Worm (Caenorhabditis elegans) whole organism, young adult: Measurements from ENCODE around the gene C55A6.1.

Experiments
- B0261.1 ChIP-seq: sonication (generic microtip); optimal IDR thresholded peaks from 2 replicates; lab custom pipeline; 2016; ENCODE audit warnings: mild to moderate bottlenecking, missing genetic modification characterization, moderate library complexity, missing compliant biosample characterization
- F10E7.11 ChIP-seq: sonication (generic microtip); optimal IDR thresholded peaks from 2 replicates; lab custom pipeline; 2017; ENCODE audit warnings: mild to moderate bottlenecking, missing genetic modification characterization, moderate library complexity, missing compliant biosample characterization
- F22D6.2 ChIP-seq: sonication (generic microtip); optimal IDR thresholded peaks from 2 replicates; lab custom pipeline; 2016; ENCODE audit warnings: mild to moderate bottlenecking, missing genetic modification characterization, missing compliant biosample characterization
- F39B2.1 ChIP-seq: fragments of 200-800 bp; sonication (Bioruptor generic); IDR thresholded peaks from 2 replicates; pipeline ENCODE4 v1.3.6; 2022; ENCODE audit warnings: missing genetic modification reagents, missing genetic modification characterization, missing compliant biosample characterization
- F57A8.1 ChIP-seq: fragments of 200-800 bp; sonication (Bioruptor generic); optimal IDR thresholded peaks from 2 replicates; lab custom pipeline; 2018; ENCODE audit warnings: mild to moderate bottlenecking, missing genetic modification characterization, moderate library complexity, missing compliant biosample characterization
- K12H6.12 ChIP-seq: fragments of 200-800 bp; sonication (Bioruptor generic); optimal IDR thresholded peaks from 2 replicates; lab custom pipeline; 2018; ENCODE audit warnings: mild to moderate bottlenecking, missing genetic modification characterization, missing compliant biosample characterization
- T07F8.4 ChIP-seq: sonication (generic microtip); optimal IDR thresholded peaks from 2 replicates; lab custom pipeline; 2016; ENCODE audit warnings: mild to moderate bottlenecking, missing genetic modification characterization, moderate library complexity, missing compliant biosample characterization
- ama-1 ChIP-seq, 3 experiments: fragments of 150-350 bp in 1 of 3; sonication (generic microtip) in 2 of 3; optimal IDR thresholded peaks; 2 replicates each; lab custom pipeline; 2014 to 2018; ENCODE audit warnings: missing biosample characterization in 2 of 3, missing genetic modification characterization in 2 of 3, missing genetic modification reagents in 2 of 3
- aptf-2 ChIP-seq: fragments of 200-800 bp; sonication (Bioruptor generic); conservative IDR thresholded peaks from 2 replicates; pipeline ENCODE4 v1.3.6; 2022; ENCODE audit warnings: missing genetic modification reagents, missing genetic modification characterization, missing compliant biosample characterization
- aptf-3 ChIP-seq: fragments of 200-800 bp; sonication (Bioruptor generic); IDR thresholded peaks from 2 replicates; pipeline ENCODE4 v1.3.6; 2022; ENCODE audit warnings: missing genetic modification characterization, missing compliant biosample characterization
- ccch-3 ChIP-seq: fragments of 200-800 bp; sonication (Bioruptor generic); optimal IDR thresholded peaks from 2 replicates; lab custom pipeline; 2018; ENCODE audit warnings: mild to moderate bottlenecking, missing genetic modification characterization, missing compliant biosample characterization
- cebp-1 ChIP-seq, 2 experiments: fragments of 200-800 bp in 1 of 2; sonication (Bioruptor generic) in 1 of 2; sonication (generic microtip) in 1 of 2; IDR thresholded peaks in 1 of 2; optimal IDR thresholded peaks in 1 of 2; 2 replicates each; pipeline versions ENCODE4 v1.3.6 to Lab custom; 2017 to 2022; ENCODE audit warnings: missing compliant biosample characterization in 2 of 2, missing genetic modification characterization in 2 of 2, mild to moderate bottlenecking in 1 of 2, missing genetic modification reagents in 1 of 2, moderate library complexity in 1 of 2
- cebp-2 ChIP-seq: fragments of 200-800 bp; sonication (Bioruptor generic); IDR thresholded peaks from 2 replicates; pipeline ENCODE4 v1.3.6; 2022; ENCODE audit warnings: missing genetic modification characterization, missing compliant biosample characterization
- ceh-27 ChIP-seq: fragments of 200-800 bp; sonication (Bioruptor generic); optimal IDR thresholded peaks from 2 replicates; lab custom pipeline; 2018; ENCODE audit warnings: mild to moderate bottlenecking, missing genetic modification characterization, moderate library complexity, missing compliant biosample characterization
- ceh-79 ChIP-seq: sonication (generic microtip); optimal IDR thresholded peaks from 2 replicates; lab custom pipeline; 2017; ENCODE audit warnings: mild to moderate bottlenecking, missing genetic modification characterization, missing compliant biosample characterization
- dpl-1 ChIP-seq: fragments of 150-350 bp; optimal IDR thresholded peaks from 2 replicates; lab custom pipeline; 2014; ENCODE audit warnings: missing biosample characterization, missing genetic modification reagents, missing genetic modification characterization
- egl-44 ChIP-seq: fragments of 200-800 bp; sonication (Bioruptor generic); IDR thresholded peaks from 2 replicates; pipeline ENCODE4 v1.3.6; 2022; ENCODE audit warnings: missing genetic modification reagents, missing genetic modification characterization, missing compliant biosample characterization
- fkh-3 ChIP-seq: sonication (generic microtip); optimal IDR thresholded peaks from 2 replicates; lab custom pipeline; 2016; ENCODE audit warnings: mild to moderate bottlenecking, missing genetic modification characterization, missing compliant biosample characterization
- hlh-26 ChIP-seq: fragments of 200-800 bp; sonication (Bioruptor generic); conservative IDR thresholded peaks from 2 replicates; pipeline ENCODE4 v1.3.6; 2022; ENCODE audit warnings: missing genetic modification reagents, missing genetic modification characterization, missing compliant biosample characterization
- hmg-20 ChIP-seq: fragments of 200-800 bp; sonication (Bioruptor generic); IDR thresholded peaks from 2 replicates; pipeline ENCODE4 v1.3.6; 2022; ENCODE audit warnings: missing genetic modification reagents, missing genetic modification characterization, missing compliant biosample characterization
- lag-1 ChIP-seq: fragments of 200-800 bp; sonication (Bioruptor generic); IDR thresholded peaks from 2 replicates; pipeline ENCODE4 v1.3.6; 2022; ENCODE audit warnings: missing genetic modification reagents, missing genetic modification characterization, missing compliant biosample characterization
- lin-35 ChIP-seq, 3 experiments: fragments of 150-350 bp in 2 of 3; sonication (generic microtip) in 1 of 3; optimal IDR thresholded peaks; 2 replicates each; lab custom pipeline; 2014 to 2018; ENCODE audit warnings: missing biosample characterization in 3 of 3, missing genetic modification characterization in 3 of 3, missing genetic modification reagents in 3 of 3
- lin-40 ChIP-seq: sonication (generic microtip); optimal IDR thresholded peaks from 2 replicates; lab custom pipeline; 2016; ENCODE audit warnings: missing genetic modification characterization, mild to moderate bottlenecking, missing compliant biosample characterization, missing genotype, missing genetic modification reagents
- lsl-1 ChIP-seq: fragments of 200-800 bp; sonication (Bioruptor generic); optimal IDR thresholded peaks from 2 replicates; lab custom pipeline; 2018; ENCODE audit warnings: mild to moderate bottlenecking, missing genetic modification characterization, moderate library complexity, missing compliant biosample characterization
- mcd-1 ChIP-seq: fragments of 200-800 bp; sonication (Bioruptor generic); IDR thresholded peaks from 2 replicates; pipeline ENCODE4 v1.3.6; 2022; ENCODE audit warnings: missing genetic modification reagents, missing genetic modification characterization, missing compliant biosample characterization
- mel-28 ChIP-seq: sonication (generic microtip); optimal IDR thresholded peaks from 2 replicates; lab custom pipeline; 2016; ENCODE audit warnings: borderline replicate concordance, mild to moderate bottlenecking, missing genetic modification characterization, missing compliant biosample characterization
- nhr-120 ChIP-seq: fragments of 200-800 bp; sonication (Bioruptor generic); IDR thresholded peaks from 2 replicates; pipeline ENCODE4 v1.3.6; 2022; ENCODE audit warnings: missing genetic modification characterization, missing compliant biosample characterization
- rcor-1 ChIP-seq: fragments of 200-800 bp; sonication (Bioruptor generic); IDR thresholded peaks from 2 replicates; pipeline ENCODE4 v1.3.6; 2022; ENCODE audit warnings: missing genetic modification reagents, missing genetic modification characterization, missing compliant biosample characterization
- rec-8 ChIP-seq, 2 experiments: sonication (generic microtip); optimal IDR thresholded peaks; 2 replicates each; lab custom pipeline; 2016; ENCODE audit warnings: mild to moderate bottlenecking in 2 of 2, missing genetic modification characterization in 2 of 2, missing genetic modification reagents in 2 of 2, missing genotype in 2 of 2, missing biosample characterization in 1 of 2, missing compliant biosample characterization in 1 of 2, moderate library complexity in 1 of 2
- sdz-38 ChIP-seq: sonication (generic microtip); optimal IDR thresholded peaks from 2 replicates; lab custom pipeline; 2016; ENCODE audit warnings: missing genotype, missing genetic modification characterization, missing compliant biosample characterization
- snpc-1.3 ChIP-seq: sonication (generic microtip); optimal IDR thresholded peaks from 2 replicates; lab custom pipeline; 2017; ENCODE audit warnings: missing genetic modification characterization, mild to moderate bottlenecking, missing compliant biosample characterization, antibody characterized with exemption, moderate library complexity, missing genotype, missing genetic modification reagents; ENCODE audit not compliant: insufficient read depth
- snpc-4 ChIP-seq, 5 experiments: fragments of 150-350 bp in 1 of 5; sonication (generic microtip) in 4 of 5; optimal IDR thresholded peaks; 2 replicates each; lab custom pipeline; 2014 to 2018; ENCODE audit warnings: missing genetic modification characterization in 5 of 5, missing biosample characterization in 3 of 5, antibody characterized with exemption in 2 of 5, mild to moderate bottlenecking in 2 of 5, missing compliant biosample characterization in 2 of 5, missing genotype in 2 of 5, moderate library complexity in 2 of 5, missing genetic modification reagents in 1 of 5
- sptf-2 ChIP-seq: fragments of 200-800 bp; sonication (Bioruptor generic); optimal IDR thresholded peaks from 2 replicates; lab custom pipeline; 2018; ENCODE audit warnings: mild to moderate bottlenecking, missing genetic modification characterization, missing compliant biosample characterization
- tbx-9 ChIP-seq: sonication (generic microtip); optimal IDR thresholded peaks from 2 replicates; lab custom pipeline; 2016; ENCODE audit warnings: borderline replicate concordance, missing genetic modification characterization, inconsistent platforms, missing compliant biosample characterization
- tlf-1 ChIP-seq: fragments of 200-800 bp; sonication (Bioruptor generic); optimal IDR thresholded peaks from 2 replicates; lab custom pipeline; 2018; ENCODE audit warnings: mild to moderate bottlenecking, missing genetic modification characterization, missing compliant biosample characterization
- xnd-1 ChIP-seq: sonication (generic microtip); optimal IDR thresholded peaks from 2 replicates; lab custom pipeline; 2016; ENCODE audit warnings: missing genotype, missing genetic modification reagents, missing genetic modification characterization, missing compliant biosample characterization
- ztf-18 ChIP-seq: sonication (generic microtip); optimal IDR thresholded peaks from 2 replicates; lab custom pipeline; 2016; ENCODE audit warnings: missing genotype, mild to moderate bottlenecking, missing genetic modification characterization, missing compliant biosample characterization
- ztf-26 ChIP-seq: sonication (generic microtip); optimal IDR thresholded peaks from 2 replicates; lab custom pipeline; 2017; ENCODE audit warnings: missing genetic modification characterization, missing compliant biosample characterization
- ztf-28 ChIP-seq: fragments of 200-800 bp; sonication (Bioruptor generic); IDR thresholded peaks from 2 replicates; pipeline ENCODE4 v1.3.6; 2022; ENCODE audit warnings: missing genetic modification reagents, missing genetic modification characterization, missing compliant biosample characterization

C55A6.1 gene

ce11 chrV:11531831-11532534, 27.2 kb upstream of the C55A6.1 start (continued):
- TF ChIP-seq ceh-79 = no peak
- no peak for TF ChIP-seq mel-28
- TF ChIP-seq sptf-2 (GFP tag; lab: Kevin White, UChicago) = no peak
- no peak for TF ChIP-seq snpc-4 (GFP tag; optimal IDR thresholded peaks at IDR 0.05; lab: Kevin White, UChicago)
- peak in 3 of 4 experiments; percentile 10 to 58 (median 54) for TF ChIP-seq snpc-4 (tag; optimal IDR thresholded peaks at IDR 0.05; lab: Kevin White, UChicago)
- TF ChIP-seq mcd-1 (GFP tag; lab: Robert Waterston, UW) = no peak
- no peak for TF ChIP-seq aptf-3
- no peak for TF ChIP-seq ztf-28 (GFP tag; lab: Robert Waterston, UW)
- TF ChIP-seq ztf-18 (tag; lab: Kevin White, UChicago) = peak; percentile 37
- no peak for TF ChIP-seq F57A8.1 (GFP tag; lab: Kevin White, UChicago)
- TF ChIP-seq snpc-1.3 (tag; lab: Kevin White, UChicago) = no peak
- no peak for TF ChIP-seq ama-1 (optimal IDR thresholded peaks at IDR 0.05; lab: Kevin White, UChicago)
- no peak for TF ChIP-seq ama-1 (GFP tag; optimal IDR thresholded peaks at IDR 0.05; lab: Kevin White, UChicago)
- TF ChIP-seq aptf-2 (GFP tag; lab: Robert Waterston, UW) = no peak
- peak; percentile 70 for TF ChIP-seq ztf-26 (tag; lab: Kevin White, UChicago)
- TF ChIP-seq K12H6.12 (tag; lab: Kevin White, UChicago) = peak; percentile 76
- no peak for TF ChIP-seq hmg-20 (GFP tag; lab: Robert Waterston, UW)
- no peak for TF ChIP-seq lsl-1
- TF ChIP-seq rcor-1 (GFP tag; lab: Robert Waterston, UW) = no peak
- no peak for TF ChIP-seq tbx-9
- no peak for TF ChIP-seq T07F8.4 (tag; lab: Kevin White, UChicago)
- TF ChIP-seq tlf-1 (GFP tag; lab: Kevin White, UChicago) = peak; percentile 42
- no peak for TF ChIP-seq F10E7.11 (tag; lab: Kevin White, UChicago)
- TF ChIP-seq xnd-1 (tag; lab: Kevin White, UChicago) = no peak
- TF ChIP-seq cebp-2 (GFP tag; lab: Robert Waterston, UW) = no peak
- 0 out of 2 replicates have a peak, but pooled peaks have one; percentile 57 for TF ChIP-seq egl-44 (GFP tag; lab: Robert Waterston, UW)
- TF ChIP-seq F39B2.1 (GFP tag; lab: Robert Waterston, UW) = no peak
- TF ChIP-seq F22D6.2 = peak; percentile 85
- TF ChIP-seq ccch-3 = no peak
- TF ChIP-seq lin-35 (GFP tag; optimal IDR thresholded peaks at IDR 0.05; lab: Kevin White, UChicago) = peak in 1 of 3 experiments; percentile 1
- no peak for TF ChIP-seq nhr-120
- no peak for TF ChIP-seq sdz-38 (tag; lab: Kevin White, UChicago)
- no peak for TF ChIP-seq rec-8 (tag; optimal IDR thresholded peaks at IDR 0.05; lab: Kevin White, UChicago)
- TF ChIP-seq, all 124 proteins: peak for 44

- TF ChIP-seq lin-40 (peak; percentile 56), B0261.1 (tag; lab: Kevin White, UChicago) (no peak), ceh-27 (GFP tag; lab: Kevin White, UChicago) (peak; percentile 68), fkh-3 (no peak), hlh-26 (GFP tag; lab: Robert Waterston, UW) (no peak), dpl-1 (GFP tag; lab: Kevin White, UChicago) (no peak), cebp-1 (GFP tag; IDR thresholded peaks at IDR 0.05; lab: Robert Waterston, UW) (no peak), cebp-1 (tag; optimal IDR thresholded peaks at IDR 0.05; lab: Kevin White, UChicago) (no peak), ztf-26 (tag; lab: Kevin White, UChicago) (peak; percentile 17), lag-1 (GFP tag; lab: Robert Waterston, UW) (no peak)
These were observed 26.3 kb upstream of the C55A6.1 start for ce11 chrV:11531100-11531499.
